Fruit fly (Drosophila melanogaster) Kc167 (cell line): Measurements from ENCODE around the gene CG13458.

Experiments used
- Sin3A ChIP-seq: fragments of >200 bp; optimal IDR thresholded peaks from 2 replicates; lab custom pipeline; 2018; ENCODE audit warnings: missing external identifiers
- h ChIP-seq: fragments of >200 bp; optimal IDR thresholded peaks from 3 replicates; lab custom pipeline; 2018; ENCODE audit warnings: missing external identifiers
- insv ChIP-seq: fragments of >200 bp; optimal IDR thresholded peaks from 3 replicates; lab custom pipeline; 2018; ENCODE audit warnings: missing external identifiers
- psq ChIP-seq: fragments of >200 bp; optimal IDR thresholded peaks from 2 replicates; lab custom pipeline; 2017; ENCODE audit warnings: missing external identifiers
- ttk ChIP-seq: sonication (Bioruptor generic); optimal IDR thresholded peaks from 2 replicates; lab custom pipeline; 2017; ENCODE audit warnings: missing external identifiers

DNA sequence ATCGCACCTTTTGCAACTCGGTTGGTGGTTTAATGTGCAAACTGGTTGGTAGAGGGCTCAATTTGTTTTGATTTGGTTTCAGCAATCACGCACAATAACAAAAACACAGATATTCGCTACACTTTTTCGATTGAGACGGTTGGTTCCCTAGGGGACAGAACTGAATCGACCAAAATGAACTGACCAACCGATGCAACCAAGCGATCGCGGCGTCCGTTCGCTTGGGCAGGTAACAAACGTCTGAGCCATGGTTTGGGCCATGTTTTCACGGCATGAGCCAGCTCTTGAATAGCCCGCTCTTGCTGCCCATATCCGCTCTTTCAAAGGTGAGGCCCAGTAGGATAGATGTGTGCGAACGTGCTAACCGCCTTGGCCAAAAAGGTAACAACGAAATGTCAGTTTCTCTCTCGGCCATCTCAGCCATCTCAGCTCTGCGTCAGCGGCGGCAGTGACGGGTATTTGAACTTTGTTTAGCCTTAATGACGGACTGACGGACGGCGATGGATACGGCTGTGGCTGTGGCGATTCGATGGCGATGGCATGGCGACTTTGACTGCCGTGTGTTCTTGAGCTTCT is 11.8 kb downstream of the CG13458 start, which contains the start of gene CG16959:
- TF ChIP-seq psq (lab: Kevin White, UChicago), result no peak
- TF ChIP-seq ttk (lab: Kevin White, UChicago), result no peak
- no peak for TF ChIP-seq h (lab: Kevin White, UChicago)
- no peak for TF ChIP-seq insv (lab: Kevin White, UChicago)
- TF ChIP-seq Sin3A (lab: Kevin White, UChicago), result no peak
